Worm (Caenorhabditis elegans): ENCODE results near the gene htrl-1.
"Not testable (repeated sequence)": the region's sequence is repeated elsewhere in the genome, so short reads cannot be mapped to it uniquely, and the experiment has no call there.

- not testable (repeated sequence) for TF ChIP-seq nhr-19 (GFP tag; conservative IDR thresholded peaks at IDR 0.05); nhr-47 (tag; optimal IDR thresholded peaks at IDR 0.05); skn-1 (tag; optimal IDR thresholded peaks at IDR 0.05); nhr-237 (tag; optimal IDR thresholded peaks at IDR 0.05); unc-62 (GFP tag; optimal IDR thresholded peaks at IDR 0.05); ama-1 (optimal IDR thresholded peaks at IDR 0.05); elt-3 (tag; optimal IDR thresholded peaks at IDR 0.05); dpl-1 (GFP tag; optimal IDR thresholded peaks at IDR 0.05); nhr-76 (tag; optimal IDR thresholded peaks at IDR 0.05); isw-1 (GFP tag; IDR thresholded peaks at IDR 0.05)
Observed at ce11 chrV:11483580-11484092, 12.5 kb downstream of the htrl-1 start, which contains the start of gene col-157.

All from whole organism, L1 larva.